Worm (Caenorhabditis elegans) whole organism, L3 larva: ENCODE results near the gene gnrr-4.

Experiments used
- R02D3.7 ChIP-seq: fragments of 150-350 bp; optimal IDR thresholded peaks from 2 replicates; lab custom pipeline; 2014; ENCODE audit warnings: missing biosample characterization, missing genetic modification characterization
- ZK546.5 ChIP-seq: sonication (generic microtip); optimal IDR thresholded peaks from 2 replicates; lab custom pipeline; 2017; ENCODE audit warnings: missing biosample characterization, missing genetic modification characterization
- aly-2 ChIP-seq: fragments of 150-350 bp; optimal IDR thresholded peaks from 2 replicates; lab custom pipeline; 2014; ENCODE audit warnings: missing biosample characterization, missing genetic modification characterization
- ama-1 ChIP-seq: fragments of 150-350 bp; optimal IDR thresholded peaks from 2 replicates; lab custom pipeline; 2018
- ceh-16 ChIP-seq: sonication (generic microtip); optimal IDR thresholded peaks from 2 replicates; lab custom pipeline; 2017; ENCODE audit warnings: missing biosample characterization, missing genetic modification characterization
- ceh-28 ChIP-seq: fragments of 150-350 bp; optimal IDR thresholded peaks from 2 replicates; lab custom pipeline; 2014; ENCODE audit warnings: missing biosample characterization, missing genetic modification reagents, missing genetic modification characterization
- daf-12 ChIP-seq: fragments of 150-350 bp; optimal IDR thresholded peaks from 2 replicates; lab custom pipeline; 2014; ENCODE audit warnings: missing biosample characterization, missing genetic modification reagents, missing genetic modification characterization
- egl-5 ChIP-seq: fragments of 150-350 bp; optimal IDR thresholded peaks from 2 replicates; lab custom pipeline; 2017; ENCODE audit warnings: missing biosample characterization, missing genetic modification reagents, missing genetic modification characterization, inconsistent platforms
- elt-1 ChIP-seq: fragments of 150-350 bp; optimal IDR thresholded peaks from 2 replicates; lab custom pipeline; 2014; ENCODE audit warnings: missing biosample characterization, missing genetic modification characterization
- elt-2 ChIP-seq: sonication (generic microtip); optimal IDR thresholded peaks from 2 replicates; lab custom pipeline; 2016; ENCODE audit warnings: missing genetic modification reagents, mild to moderate bottlenecking, missing genetic modification characterization, missing compliant biosample characterization
- eor-1 ChIP-seq, 2 experiments: fragments of 150-350 bp; optimal IDR thresholded peaks; 2 replicates each; lab custom pipeline; 2014 to 2018; ENCODE audit warnings: missing biosample characterization in 2 of 2, missing genetic modification characterization in 2 of 2
- fkh-10 ChIP-seq: sonication (generic microtip); optimal IDR thresholded peaks from 2 replicates; lab custom pipeline; 2017; ENCODE audit warnings: missing biosample characterization, missing genetic modification reagents, missing genetic modification characterization
- hmg-11 ChIP-seq: sonication (generic microtip); optimal IDR thresholded peaks from 2 replicates; lab custom pipeline; 2016; ENCODE audit warnings: missing genetic modification characterization, missing compliant biosample characterization
- jun-1 ChIP-seq: fragments of 150-350 bp; optimal IDR thresholded peaks from 2 replicates; lab custom pipeline; 2014; ENCODE audit warnings: missing biosample characterization, missing genetic modification reagents, missing genetic modification characterization
- lin-15B ChIP-seq: fragments of 150-350 bp; optimal IDR thresholded peaks from 2 replicates; lab custom pipeline; 2014; ENCODE audit warnings: missing biosample characterization, missing genetic modification characterization
- lin-39 ChIP-seq: fragments of 150-350 bp; optimal IDR thresholded peaks from 2 replicates; lab custom pipeline; 2018; ENCODE audit warnings: missing biosample characterization, missing genetic modification reagents, missing genetic modification characterization
- lsy-12 ChIP-seq: sonication (generic microtip); optimal IDR thresholded peaks from 2 replicates; lab custom pipeline; 2016; ENCODE audit warnings: mild to moderate bottlenecking, missing genetic modification characterization, missing compliant biosample characterization
- mdl-1 ChIP-seq: fragments of 150-350 bp; optimal IDR thresholded peaks from 2 replicates; lab custom pipeline; 2014; ENCODE audit warnings: missing biosample characterization, missing genetic modification characterization
- mml-1 ChIP-seq: fragments of 150-350 bp; sonication (generic microtip); optimal IDR thresholded peaks from 3 replicates; lab custom pipeline; 2014; ENCODE audit warnings: missing biosample characterization, missing genetic modification characterization
- nfya-1 ChIP-seq: sonication (generic microtip); optimal IDR thresholded peaks from 2 replicates; lab custom pipeline; 2017; ENCODE audit warnings: missing genetic modification characterization, mild to moderate bottlenecking, missing compliant biosample characterization, antibody characterized with exemption, moderate library complexity; ENCODE audit not compliant: insufficient read depth
- nhr-11 ChIP-seq: fragments of 150-350 bp; optimal IDR thresholded peaks from 2 replicates; lab custom pipeline; 2014; ENCODE audit warnings: missing biosample characterization, missing genetic modification characterization
- nhr-12 ChIP-seq: fragments of 150-350 bp; optimal IDR thresholded peaks from 2 replicates; lab custom pipeline; 2014; ENCODE audit warnings: missing biosample characterization, missing genetic modification characterization
- nhr-23 ChIP-seq: fragments of 150-350 bp; optimal IDR thresholded peaks from 2 replicates; lab custom pipeline; 2014; ENCODE audit warnings: missing biosample characterization, missing genetic modification reagents, missing genetic modification characterization
- nhr-237 ChIP-seq: fragments of 150-350 bp; optimal IDR thresholded peaks from 2 replicates; lab custom pipeline; 2014; ENCODE audit warnings: missing biosample characterization, missing genetic modification characterization
- nhr-25 ChIP-seq: sonication (generic microtip); optimal IDR thresholded peaks from 2 replicates; lab custom pipeline; 2017; ENCODE audit warnings: missing biosample characterization, missing genetic modification characterization
- nhr-43 ChIP-seq: sonication (generic microtip); optimal IDR thresholded peaks from 2 replicates; lab custom pipeline; 2016; ENCODE audit warnings: mild to moderate bottlenecking, missing genetic modification characterization, missing compliant biosample characterization; ENCODE audit not compliant: poor library complexity, severe bottlenecking
- nhr-67 ChIP-seq: fragments of 150-350 bp; optimal IDR thresholded peaks from 2 replicates; lab custom pipeline; 2014; ENCODE audit warnings: missing biosample characterization, missing genetic modification characterization
- pha-4 ChIP-seq: fragments of 150-350 bp; optimal IDR thresholded peaks from 2 replicates; lab custom pipeline; 2014; ENCODE audit warnings: missing biosample characterization, missing genetic modification reagents, missing genetic modification characterization
- pqm-1 ChIP-seq: fragments of 150-350 bp; optimal IDR thresholded peaks from 2 replicates; lab custom pipeline; 2017; ENCODE audit warnings: missing biosample characterization, missing genetic modification characterization, inconsistent platforms
- sea-2 ChIP-seq: fragments of 150-350 bp; sonication (generic microtip); optimal IDR thresholded peaks from 4 replicates; lab custom pipeline; 2014; ENCODE audit warnings: missing biosample characterization, missing genetic modification reagents, missing genetic modification characterization
- skn-1 ChIP-seq: fragments of 150-350 bp; optimal IDR thresholded peaks from 2 replicates; lab custom pipeline; 2014; ENCODE audit warnings: missing biosample characterization, missing genetic modification characterization
- snpc-4 ChIP-seq: fragments of 150-350 bp; optimal IDR thresholded peaks from 2 replicates; lab custom pipeline; 2014; ENCODE audit warnings: missing biosample characterization, missing genetic modification characterization
- tbx-2 ChIP-seq: sonication (generic microtip); optimal IDR thresholded peaks from 2 replicates; lab custom pipeline; 2016; ENCODE audit warnings: mild to moderate bottlenecking, missing genetic modification characterization, missing compliant biosample characterization
- unc-62 ChIP-seq: fragments of 150-350 bp; sonication (generic microtip); optimal IDR thresholded peaks from 4 replicates; lab custom pipeline; 2014; ENCODE audit warnings: missing biosample characterization, missing genetic modification reagents, missing genetic modification characterization
- zag-1 ChIP-seq: fragments of 150-350 bp; optimal IDR thresholded peaks from 2 replicates; lab custom pipeline; 2014; ENCODE audit warnings: missing biosample characterization, missing genetic modification characterization
- ztf-11 ChIP-seq: fragments of 150-350 bp; optimal IDR thresholded peaks from 2 replicates; lab custom pipeline; 2014; ENCODE audit warnings: missing biosample characterization, missing genetic modification characterization
- ztf-4 ChIP-seq: fragments of 150-350 bp; optimal IDR thresholded peaks from 2 replicates; lab custom pipeline; 2014; ENCODE audit warnings: missing biosample characterization, missing genetic modification characterization

Gene gnrr-4

DNA sequence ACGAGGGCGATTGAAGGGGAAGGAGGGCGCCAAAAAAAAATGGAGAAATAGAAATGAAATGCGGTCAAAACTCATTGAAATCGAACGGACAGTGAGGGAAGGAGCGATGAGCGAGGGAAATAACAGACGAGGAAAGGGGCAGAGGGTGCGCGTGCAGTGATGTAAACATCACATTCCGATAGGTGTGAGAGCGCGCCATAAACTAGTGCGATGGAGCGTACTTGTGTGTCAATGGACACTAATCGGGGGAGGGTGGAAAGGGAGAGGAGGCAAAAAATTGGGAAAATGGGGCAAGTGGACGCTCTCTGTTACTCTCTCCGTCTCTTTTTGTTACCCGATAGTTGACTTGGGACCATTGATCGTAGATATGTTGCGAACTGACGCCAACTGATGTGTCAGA lies 20.8 kb upstream of the gnrr-4 start:
- TF ChIP-seq nfya-1 (tag; lab: Kevin White, UChicago) (peak; percentile 63), nhr-25 (tag; lab: Kevin White, UChicago) (peak; percentile 26), hmg-11 (tag; lab: Kevin White, UChicago) (peak; percentile 69), ztf-11 (tag; lab: Kevin White, UChicago) (no peak), elt-1 (tag; lab: Kevin White, UChicago) (peak; percentile 41), daf-12 (no peak), ztf-4 (no peak), zag-1 (no peak), mml-1 (tag; lab: Kevin White, UChicago) (no peak), pqm-1 (peak; percentile 23), pha-4 (peak; percentile 97), jun-1 (tag; lab: Kevin White, UChicago) (peak; percentile 4), egl-5 (tag; lab: Kevin White, UChicago) (peak; percentile 84), sea-2 (GFP tag; lab: Kevin White, UChicago) (no peak), nhr-11 (peak; percentile 51), ceh-16 (no peak), nhr-67 (no peak), ama-1 (lab: Kevin White, UChicago) (no peak), elt-2 (tag; lab: Kevin White, UChicago) (peak; percentile 31), snpc-4 (tag; lab: Kevin White, UChicago) (no peak), lsy-12 (tag; lab: Kevin White, UChicago) (peak; percentile 11), lin-39 (peak; percentile 94), nhr-23 (tag; lab: Kevin White, UChicago) (peak; percentile 79), lin-15B (tag; lab: Kevin White, UChicago) (peak; percentile 60)

DNA sequence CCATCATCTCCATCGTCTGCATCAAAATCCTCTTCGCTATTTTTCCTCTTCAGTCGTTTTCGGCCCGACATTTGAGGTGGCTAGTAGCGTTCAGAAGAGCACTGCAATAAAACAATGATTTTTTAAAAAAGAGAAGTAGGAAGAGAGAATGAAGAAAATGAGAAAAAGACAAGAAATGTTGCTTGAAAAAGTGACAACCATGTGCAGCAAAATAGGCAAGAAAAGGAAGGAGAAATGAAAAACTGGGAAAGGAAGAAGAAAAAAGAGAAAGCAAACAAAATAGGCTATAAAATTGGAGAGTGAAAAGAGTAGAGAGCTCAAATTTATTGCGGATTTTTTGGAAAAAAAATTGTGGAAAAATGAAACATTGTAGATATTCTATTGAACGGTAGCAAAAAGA lies 20.2 kb upstream of the gnrr-4 start, which contains the start of gene tag-294:
Gene tag-294, minus strand, starts transcription at position 101 of the 400 bp plus-strand sequence.
- TF ChIP-seq nhr-43, result no peak

DNA sequence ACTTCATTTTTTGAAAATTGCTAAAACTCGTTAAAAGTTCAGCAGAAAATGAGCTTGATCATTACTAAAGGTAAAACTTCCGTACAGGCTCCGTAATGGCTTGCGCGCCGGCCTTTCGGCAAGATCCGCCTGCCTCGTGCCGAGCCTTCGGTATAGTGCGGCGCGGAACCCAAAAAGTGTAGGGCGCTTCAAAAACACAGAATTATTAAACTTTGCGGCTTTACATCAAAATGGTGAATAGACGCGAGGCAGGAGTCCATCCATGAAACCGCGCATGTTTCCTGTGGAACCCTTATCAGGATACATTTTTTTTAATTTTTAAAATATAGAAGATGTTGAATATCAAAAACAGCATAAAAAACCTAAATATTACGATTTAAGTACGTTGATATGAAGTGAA lies 10.0 kb upstream of the gnrr-4 start:
- TF ChIP-seq lsy-12 (tag; lab: Kevin White, UChicago), result no peak

DNA sequence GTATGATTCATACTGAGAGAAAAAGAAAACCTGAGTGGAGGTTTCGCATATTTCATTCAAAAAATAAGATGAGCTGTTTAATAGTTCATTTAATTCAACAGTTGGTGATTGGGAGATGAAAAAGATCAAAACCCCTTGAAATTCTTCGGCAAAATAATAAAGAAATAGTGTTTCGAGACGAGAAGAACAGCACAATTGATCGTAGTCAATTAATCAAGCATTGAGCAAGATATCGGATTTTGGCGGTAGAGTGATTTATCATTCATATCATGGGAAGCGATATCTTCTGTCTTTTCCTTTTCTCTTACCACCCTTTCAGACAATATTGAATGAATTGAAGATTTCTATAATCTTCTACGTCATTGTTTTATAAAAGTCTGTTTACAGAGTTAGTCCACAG lies 3.6 kb upstream of the gnrr-4 start:
- no peak for TF ChIP-seq lin-15B (tag; lab: Kevin White, UChicago)
- peak; percentile 10 for TF ChIP-seq lin-39

DNA sequence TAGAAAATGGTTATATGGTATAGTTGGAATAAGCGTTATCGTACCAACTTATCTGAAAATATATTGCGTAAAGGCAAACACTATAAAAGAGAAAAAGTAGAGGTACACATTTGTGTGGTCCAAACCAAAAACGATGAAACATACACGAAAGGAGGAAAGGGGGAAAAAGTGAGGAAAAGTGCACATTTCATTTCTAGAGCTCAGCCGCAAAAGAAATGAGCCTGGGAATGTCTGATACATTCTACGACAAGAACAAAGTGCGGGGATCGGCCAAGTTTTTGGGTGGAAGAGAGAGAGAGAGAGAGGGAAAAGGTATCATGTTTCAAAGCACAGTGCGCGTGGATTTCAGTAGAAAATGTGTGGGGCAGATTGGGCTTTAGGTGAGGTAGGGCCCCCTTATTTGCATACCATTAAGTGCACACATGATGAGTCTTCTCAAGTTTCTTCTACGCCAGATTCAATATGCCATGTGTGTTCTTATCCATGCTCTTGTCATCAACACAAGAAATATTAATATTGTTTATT lies 9.3 kb downstream of the gnrr-4 start, which contains the start of gene rgs-6:
Gene rgs-6, minus strand, starts transcription at position 51 of the 525 bp plus-strand sequence.
- no peak for TF ChIP-seq mml-1 (tag; lab: Kevin White, UChicago)
- TF ChIP-seq nhr-237 (tag; lab: Kevin White, UChicago), result no peak
- no peak for TF ChIP-seq zag-1
- no peak for TF ChIP-seq nhr-25 (tag; lab: Kevin White, UChicago)
- no peak for TF ChIP-seq ceh-16
- TF ChIP-seq nhr-12, result no peak
- TF ChIP-seq eor-1 (tag; optimal IDR thresholded peaks at IDR 0.05; lab: Kevin White, UChicago), result no peak
- TF ChIP-seq unc-62, result no peak
- TF ChIP-seq R02D3.7 (tag; lab: Kevin White, UChicago), result no peak
- no peak for TF ChIP-seq skn-1 (tag; lab: Kevin White, UChicago)
- no peak for TF ChIP-seq nhr-11
- TF ChIP-seq egl-5 (tag; lab: Kevin White, UChicago), result no peak
- no peak for TF ChIP-seq ceh-28 (tag; lab: Kevin White, UChicago)
- no peak for TF ChIP-seq nfya-1 (tag; lab: Kevin White, UChicago)

DNA sequence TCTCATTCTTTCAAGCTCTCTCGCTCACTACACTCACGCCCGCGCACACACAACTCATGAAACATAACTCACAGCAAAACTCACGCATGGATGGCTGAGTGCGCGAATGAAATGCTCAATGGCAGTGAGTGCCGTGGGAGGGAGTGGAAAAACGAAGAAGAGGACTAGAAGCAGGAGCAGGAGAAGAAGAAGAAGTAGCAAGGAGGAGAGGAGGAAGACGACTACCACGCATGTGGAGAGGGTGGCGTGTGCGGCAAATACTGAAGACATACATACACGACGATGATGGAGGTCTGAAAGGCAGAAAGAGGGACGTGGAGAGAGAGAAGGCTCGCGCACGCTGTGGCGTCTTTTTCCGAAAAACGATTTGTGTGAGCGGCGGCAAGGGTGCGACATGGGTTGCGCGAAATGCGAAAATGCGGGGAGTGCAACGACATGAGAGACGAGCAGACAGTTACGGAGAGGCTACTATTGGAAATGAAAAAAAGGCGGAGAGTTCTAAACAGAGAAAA lies 14.1 kb downstream of the gnrr-4 start:
- no peak for TF ChIP-seq nhr-23 (tag; lab: Kevin White, UChicago)
- TF ChIP-seq nhr-11, result peak; percentile 16
- peak; percentile 62 for TF ChIP-seq tbx-2
- peak; percentile 64 for TF ChIP-seq mdl-1 (tag; lab: Kevin White, UChicago)
- TF ChIP-seq sea-2 (GFP tag; lab: Kevin White, UChicago), result no peak
- peak; percentile 76 for TF ChIP-seq lin-39
- peak; percentile 39 for TF ChIP-seq pha-4
- TF ChIP-seq zag-1, result peak; percentile 63
- TF ChIP-seq aly-2 (tag; lab: Kevin White, UChicago), result no peak
- TF ChIP-seq nfya-1 (tag; lab: Kevin White, UChicago), result peak; percentile 84
- no peak for TF ChIP-seq elt-1 (tag; lab: Kevin White, UChicago)
- TF ChIP-seq fkh-10 (GFP tag; lab: Kevin White, UChicago), result peak; percentile 93
- peak; percentile 48 for TF ChIP-seq jun-1 (tag; lab: Kevin White, UChicago)
- TF ChIP-seq unc-62, result peak; percentile 11
- TF ChIP-seq lin-15B (tag; lab: Kevin White, UChicago), result peak; percentile 10
- no peak for TF ChIP-seq ZK546.5 (tag; lab: Kevin White, UChicago)
- peak; percentile 37 for TF ChIP-seq skn-1 (tag; lab: Kevin White, UChicago)
- peak; percentile 80 for TF ChIP-seq hmg-11 (tag; lab: Kevin White, UChicago)
